Fruit fly (Drosophila melanogaster) whole organism, embryonic: ENCODE results near the gene CG31798.

Experiments used
- CG1024 ChIP-seq: fragments of 200-800 bp; sonication (Bioruptor generic); IDR thresholded peaks from 2 replicates; pipeline ENCODE4 v1.3.6; 2022; ENCODE audit warnings: missing biosample characterization, missing genetic modification characterization
- CG10267 ChIP-seq: fragments of 200-800 bp; sonication (Bioruptor generic); optimal IDR thresholded peaks from 2 replicates; lab custom pipeline; 2018; ENCODE audit warnings: missing biosample characterization, mild to moderate bottlenecking, missing genetic modification characterization, moderate library complexity
- CG11247 ChIP-seq: fragments of 200-800 bp; sonication (Bioruptor generic); IDR thresholded peaks from 2 replicates; pipeline ENCODE4 v1.3.6; 2022; ENCODE audit warnings: missing biosample characterization, missing genetic modification characterization
- CG11504 ChIP-seq: fragments of 200-800 bp; sonication (Bioruptor generic); optimal IDR thresholded peaks from 3 replicates; lab custom pipeline; 2019; ENCODE audit warnings: missing biosample characterization, mild to moderate bottlenecking, missing genetic modification characterization, moderate library complexity
- CG12299 ChIP-seq: fragments of 200-800 bp; sonication (Bioruptor generic); optimal IDR thresholded peaks from 2 replicates; lab custom pipeline; 2018; ENCODE audit warnings: missing biosample characterization, mild to moderate bottlenecking, missing genetic modification characterization
- CG12391 ChIP-seq: fragments of 200-800 bp; sonication (Bioruptor generic); optimal IDR thresholded peaks from 3 replicates; lab custom pipeline; 2018; ENCODE audit warnings: missing biosample characterization, mild to moderate bottlenecking, missing genetic modification characterization, moderate library complexity
- CG13123 ChIP-seq: fragments of 200-800 bp; sonication (Bioruptor generic); optimal IDR thresholded peaks from 2 replicates; lab custom pipeline; 2016; ENCODE audit warnings: missing biosample characterization, missing genetic modification characterization
- CG13296 ChIP-seq: fragments of 200-800 bp; sonication (Bioruptor generic); optimal IDR thresholded peaks from 3 replicates; lab custom pipeline; 2018; ENCODE audit warnings: missing biosample characterization, mild to moderate bottlenecking, missing genetic modification characterization
- CG14710 ChIP-seq: fragments of 200-800 bp; sonication (Bioruptor generic); optimal IDR thresholded peaks from 3 replicates; lab custom pipeline; 2019; ENCODE audit warnings: missing biosample characterization, mild to moderate bottlenecking, missing genetic modification characterization, moderate library complexity
- CG1832 ChIP-seq: fragments of 200-800 bp; sonication (Bioruptor generic); optimal IDR thresholded peaks from 2 replicates; lab custom pipeline; 2017; ENCODE audit warnings: missing biosample characterization, mild to moderate bottlenecking, missing genetic modification characterization, inconsistent platforms
- CG2202 ChIP-seq: fragments of 200-800 bp; sonication (Bioruptor generic); optimal IDR thresholded peaks from 2 replicates; lab custom pipeline; 2018; ENCODE audit warnings: missing biosample characterization, mild to moderate bottlenecking, missing genetic modification characterization
- CG3838 ChIP-seq: fragments of 200-800 bp; sonication (Bioruptor generic); optimal IDR thresholded peaks from 3 replicates; lab custom pipeline; 2016; ENCODE audit warnings: missing biosample characterization, missing genetic modification characterization
- CG3995 ChIP-seq: fragments of 200-800 bp; sonication (Bioruptor generic); optimal IDR thresholded peaks from 3 replicates; lab custom pipeline; 2016; ENCODE audit warnings: missing biosample characterization, missing genetic modification characterization
- CG4820 ChIP-seq: fragments of 200-800 bp; sonication (Bioruptor generic); optimal IDR thresholded peaks from 3 replicates; lab custom pipeline; 2016; ENCODE audit warnings: missing biosample characterization, missing genetic modification characterization
- CG5180 ChIP-seq: fragments of 200-800 bp; sonication (Bioruptor generic); optimal IDR thresholded peaks from 3 replicates; lab custom pipeline; 2017; ENCODE audit warnings: missing biosample characterization, missing genetic modification characterization, mild to moderate bottlenecking, moderate library complexity, missing genetic modification reagents
- CG6765 ChIP-seq: fragments of 200-800 bp; sonication (Bioruptor generic); optimal IDR thresholded peaks from 3 replicates; lab custom pipeline; 2017; ENCODE audit warnings: missing biosample characterization, mild to moderate bottlenecking, missing genetic modification characterization
- CG7357 ChIP-seq: fragments of 200-800 bp; sonication (Bioruptor generic); IDR thresholded peaks from 3 replicates; pipeline ENCODE4 v1.3.6; 2022; ENCODE audit warnings: missing biosample characterization, missing genetic modification characterization
- CG7963 ChIP-seq: fragments of 200-800 bp; sonication (Bioruptor generic); IDR thresholded peaks from 3 replicates; pipeline ENCODE4 v1.3.6; 2022; ENCODE audit warnings: missing biosample characterization, missing genetic modification characterization; ENCODE audit not compliant: partially characterized antibody
- CG7987 ChIP-seq: fragments of 200-800 bp; sonication (Bioruptor generic); optimal IDR thresholded peaks from 2 replicates; lab custom pipeline; 2018; ENCODE audit warnings: missing biosample characterization, mild to moderate bottlenecking, missing genetic modification characterization, moderate library complexity
- CG9817 ChIP-seq: fragments of 200-800 bp; sonication (Bioruptor generic); optimal IDR thresholded peaks from 2 replicates; lab custom pipeline; 2018; ENCODE audit warnings: missing biosample characterization, mild to moderate bottlenecking, missing genetic modification characterization, moderate library complexity
- Chrac-16 ChIP-seq: fragments of 200-800 bp; sonication (Bioruptor generic); optimal IDR thresholded peaks from 3 replicates; lab custom pipeline; 2016; ENCODE audit warnings: missing biosample characterization, missing genetic modification characterization
- CoRest ChIP-seq: fragments of 200-800 bp; sonication (Bioruptor generic); optimal IDR thresholded peaks from 3 replicates; lab custom pipeline; 2018; ENCODE audit warnings: missing biosample characterization, mild to moderate bottlenecking, missing genetic modification characterization, moderate library complexity
- Dip3 ChIP-seq: fragments of 200-800 bp; sonication (Bioruptor generic); optimal IDR thresholded peaks from 3 replicates; lab custom pipeline; 2016; ENCODE audit warnings: missing biosample characterization, missing genetic modification characterization
- Doc3 ChIP-seq: fragments of 200-800 bp; sonication (Bioruptor generic); IDR thresholded peaks from 3 replicates; pipeline ENCODE4 v1.3.6; 2022; ENCODE audit warnings: missing biosample characterization, missing genetic modification characterization; ENCODE audit not compliant: partially characterized antibody
- Gsc ChIP-seq: fragments of 200-800 bp; sonication (Bioruptor generic); IDR thresholded peaks from 2 replicates; pipeline ENCODE4 v1.3.6; 2022; ENCODE audit warnings: missing biosample characterization, missing genetic modification characterization
- Hr78 ChIP-seq, 2 experiments: fragments of 200-800 bp in 1 of 2; fragments of >200 bp in 1 of 2; sonication (Bioruptor generic) in 1 of 2; optimal IDR thresholded peaks; 2 replicates each; lab custom pipeline; 2017 to 2019; ENCODE audit warnings: missing biosample characterization in 2 of 2, missing genetic modification characterization in 2 of 2, mild to moderate bottlenecking in 1 of 2, moderate library complexity in 1 of 2
- MTF-1 ChIP-seq: fragments of 200-800 bp; sonication (Bioruptor generic); optimal IDR thresholded peaks from 2 replicates; lab custom pipeline; 2018; ENCODE audit warnings: missing biosample characterization, mild to moderate bottlenecking, missing genetic modification characterization, borderline replicate concordance
- Pdp1 ChIP-seq, 2 experiments: fragments of 200-800 bp; sonication (Bioruptor generic); optimal IDR thresholded peaks; 3 replicates each; lab custom pipeline; 2016; ENCODE audit warnings: missing biosample characterization in 2 of 2, missing genetic modification characterization in 2 of 2, mild to moderate bottlenecking in 1 of 2, moderate library complexity in 1 of 2
- Sry-δ ChIP-seq: fragments of 200-800 bp; sonication (Bioruptor generic); optimal IDR thresholded peaks from 2 replicates; lab custom pipeline; 2016; ENCODE audit warnings: missing biosample characterization, missing genetic modification characterization
- ac ChIP-seq: fragments of 200-800 bp; sonication (Bioruptor generic); optimal IDR thresholded peaks from 3 replicates; lab custom pipeline; 2017; ENCODE audit warnings: missing biosample characterization, mild to moderate bottlenecking, missing genetic modification characterization
- bigmax ChIP-seq: fragments of 200-800 bp; sonication (Bioruptor generic); optimal IDR thresholded peaks from 2 replicates; lab custom pipeline; 2018; ENCODE audit warnings: missing biosample characterization, mild to moderate bottlenecking, missing genetic modification characterization
- cg ChIP-seq: fragments of 200-800 bp; sonication (Bioruptor generic); optimal IDR thresholded peaks from 3 replicates; lab custom pipeline; 2019; ENCODE audit warnings: missing biosample characterization, mild to moderate bottlenecking, missing genetic modification characterization, moderate library complexity
- dysf ChIP-seq: fragments of 200-800 bp; sonication (Bioruptor generic); IDR thresholded peaks from 3 replicates; pipeline ENCODE4 v1.3.6; 2022; ENCODE audit warnings: missing biosample characterization, missing genetic modification characterization
- ems ChIP-seq: fragments of 200-800 bp; sonication (Bioruptor generic); optimal IDR thresholded peaks from 3 replicates; lab custom pipeline; 2016; ENCODE audit warnings: missing biosample characterization, missing genetic modification characterization
- gro ChIP-seq: fragments of 200-800 bp; sonication (Bioruptor generic); optimal IDR thresholded peaks from 2 replicates; lab custom pipeline; 2016; ENCODE audit warnings: missing biosample characterization, missing genetic modification characterization
- jing ChIP-seq: fragments of 200-800 bp; sonication (Bioruptor generic); optimal IDR thresholded peaks from 2 replicates; lab custom pipeline; 2018; ENCODE audit warnings: missing biosample characterization, mild to moderate bottlenecking, missing genetic modification characterization
- kah ChIP-seq: fragments of 200-800 bp; sonication (Bioruptor generic); optimal IDR thresholded peaks from 2 replicates; lab custom pipeline; 2018; ENCODE audit warnings: missing biosample characterization, mild to moderate bottlenecking, missing genetic modification characterization
- kay ChIP-seq: fragments of 200-800 bp; sonication (Bioruptor generic); optimal IDR thresholded peaks from 2 replicates; lab custom pipeline; 2016; ENCODE audit warnings: missing biosample characterization, missing genetic modification characterization
- otp ChIP-seq: fragments of 200-800 bp; sonication (Bioruptor generic); IDR thresholded peaks from 3 replicates; pipeline ENCODE4, ENCODE4 v1.3.6; 2022; ENCODE audit warnings: missing biosample characterization, missing genetic modification characterization
- pita ChIP-seq: fragments of 200-800 bp; sonication (Bioruptor generic); optimal IDR thresholded peaks from 2 replicates; lab custom pipeline; 2017; ENCODE audit warnings: missing biosample characterization, mild to moderate bottlenecking, missing genetic modification characterization
- run ChIP-seq: fragments of 200-800 bp; sonication (Bioruptor generic); optimal IDR thresholded peaks from 3 replicates; lab custom pipeline; 2018; ENCODE audit warnings: missing biosample characterization, mild to moderate bottlenecking, missing genetic modification characterization
- shn ChIP-seq: fragments of 200-800 bp; sonication (Bioruptor generic); optimal IDR thresholded peaks from 3 replicates; lab custom pipeline; 2016; ENCODE audit warnings: missing biosample characterization, missing genetic modification characterization
- sim ChIP-seq: fragments of 200-800 bp; sonication (Bioruptor generic); IDR thresholded peaks from 2 replicates; pipeline ENCODE4 v1.3.6; 2022; ENCODE audit warnings: missing biosample characterization, missing genetic modification characterization
- sna ChIP-seq: fragments of 200-800 bp; sonication (Bioruptor generic); IDR thresholded peaks from 2 replicates; pipeline ENCODE4 v1.3.6; 2022; ENCODE audit warnings: missing biosample characterization, missing genetic modification characterization; ENCODE audit not compliant: partially characterized antibody
- ssp ChIP-seq: fragments of 200-800 bp; sonication (Bioruptor generic); IDR thresholded peaks from 2 replicates; pipeline ENCODE4 v1.3.6; 2022; ENCODE audit warnings: missing biosample characterization, missing genetic modification characterization
- tup ChIP-seq: fragments of 200-800 bp; sonication (Bioruptor generic); optimal IDR thresholded peaks from 2 replicates; lab custom pipeline; 2016; ENCODE audit warnings: missing biosample characterization, mild to moderate bottlenecking, missing genetic modification characterization, moderate library complexity

The CG31798 gene

dm6 chr2L:19415859-19416258, 21.9 kb downstream of the CG31798 start (continued):
- TF ChIP-seq sim (GFP tag; lab: Robert Waterston, UW) (no peak), dysf (peak; percentile 67; the same call in 2 of the 3 replicates), CG3838 (GFP tag; lab: Kevin White, UChicago) (no peak), CG7963 (GFP tag; lab: Robert Waterston, UW) (no peak), tup (GFP tag; lab: Kevin White, UChicago) (no peak), shn (GFP tag; lab: Kevin White, UChicago) (no peak)

dm6 chr2L:19416602-19417497, 22.9 kb downstream of the CG31798 start, which contains the start of gene Lectin-galC1:
Gene Lectin-galC1, plus strand, starts transcription at chr2L:19417447.
- TF ChIP-seq CoRest (tag; lab: Kevin White, UChicago) (peak; percentile 91), kay (GFP tag; lab: Kevin White, UChicago) (peak; percentile 82), Chrac-16 (peak; percentile 88), Dip3 (peak; percentile 40), Gsc (GFP tag; lab: Robert Waterston, UW) (no peak), gro (GFP tag; lab: Kevin White, UChicago) (peak; percentile 41), Pdp1 (GFP tag; optimal IDR thresholded peaks at IDR 0.05; lab: Kevin White, UChicago) (peak; percentile 87 to 90), CG12391 (tag; lab: Kevin White, UChicago) (peak; percentile 89), Sry-δ (GFP tag; lab: Kevin White, UChicago) (peak; percentile 60), Hr78 (GFP tag; optimal IDR thresholded peaks at IDR 0.05; lab: Kevin White, UChicago) (peak in 1 of 2 experiments; percentile 65), CG3995 (GFP tag; lab: Kevin White, UChicago) (peak; percentile 0), ac (GFP tag; lab: Kevin White, UChicago) (peak; percentile 72), otp (GFP tag; lab: Robert Waterston, UW) (peak; percentile 86), cg (no peak), run (tag; lab: Kevin White, UChicago) (peak; percentile 83), CG13123 (peak; percentile 74), CG12299 (tag; lab: Kevin White, UChicago) (peak; percentile 83), CG1832 (GFP tag; lab: Kevin White, UChicago) (no peak), kah (GFP tag; lab: Kevin White, UChicago) (peak; percentile 69), MTF-1 (peak; percentile 80), ems (GFP tag; lab: Kevin White, UChicago) (peak; percentile 89), CG1024 (peak; percentile 69; the same call in 1 of the 2 replicates), CG2202 (tag; lab: Kevin White, UChicago) (peak; percentile 70), sna (GFP tag; lab: Robert Waterston, UW) (no peak), CG7357 (GFP tag; lab: Robert Waterston, UW) (peak; percentile 59; the same call in 2 of the 3 replicates), jing (GFP tag; lab: Kevin White, UChicago) (peak; percentile 83), CG11504 (tag; lab: Kevin White, UChicago) (peak; percentile 86), bigmax (GFP tag; lab: Kevin White, UChicago) (no peak), CG6765 (GFP tag; lab: Kevin White, UChicago) (no peak), CG9817 (tag; lab: Kevin White, UChicago) (peak; percentile 78), CG11247 (GFP tag; lab: Robert Waterston, UW) (peak; percentile 70; the same call in 1 of the 2 replicates), CG14710 (tag; lab: Kevin White, UChicago) (peak; percentile 85), Doc3 (no peak), CG5180 (GFP tag; lab: Kevin White, UChicago) (peak; percentile 76), CG7987 (GFP tag; lab: Kevin White, UChicago) (peak; percentile 8), CG10267 (tag; lab: Kevin White, UChicago) (peak; percentile 80), ssp (GFP tag; lab: Robert Waterston, UW) (no peak; the same call in 1 of the 2 replicates), pita (GFP tag; lab: Kevin White, UChicago) (no peak), CG4820 (GFP tag; lab: Kevin White, UChicago) (peak; percentile 90), CG13296 (GFP tag; lab: Kevin White, UChicago) (peak; percentile 76)
